Worm (Caenorhabditis elegans) whole organism, young adult: Measurements from ENCODE around the gene pgm-1.
A peak's percentile ranks its signal among the peaks of the same experiment; 100 is the strongest.
"Not testable (repeated sequence)": the region's sequence is repeated elsewhere in the genome, so short reads cannot be mapped to it uniquely, and the experiment has no call there.

Source experiments
- B0336.3 ChIP-seq: fragments of 200-800 bp; sonication (Bioruptor generic); IDR thresholded peaks from 2 replicates; pipeline ENCODE4 v1.3.6; 2022; ENCODE audit warnings: missing genetic modification characterization, missing compliant biosample characterization
- F22D6.2 ChIP-seq: sonication (generic microtip); optimal IDR thresholded peaks from 2 replicates; lab custom pipeline; 2016; ENCODE audit warnings: mild to moderate bottlenecking, missing genetic modification characterization, missing compliant biosample characterization
- F23B12.7 ChIP-seq: sonication (generic microtip); optimal IDR thresholded peaks from 2 replicates; lab custom pipeline; 2017; ENCODE audit warnings: missing genetic modification characterization, mild to moderate bottlenecking, missing compliant biosample characterization, antibody characterized with exemption, moderate library complexity; ENCODE audit not compliant: insufficient read depth
- F33H1.4 ChIP-seq: fragments of 200-800 bp; sonication (Bioruptor generic); IDR thresholded peaks from 2 replicates; pipeline ENCODE4 v1.3.6; 2022; ENCODE audit warnings: missing genetic modification reagents, missing genetic modification characterization, missing compliant biosample characterization
- F37B4.10 ChIP-seq: fragments of 200-800 bp; sonication (Bioruptor generic); IDR thresholded peaks from 2 replicates; pipeline ENCODE4 v1.3.6; 2022; ENCODE audit warnings: missing genetic modification characterization, missing compliant biosample characterization
- F39B2.1 ChIP-seq: fragments of 200-800 bp; sonication (Bioruptor generic); IDR thresholded peaks from 2 replicates; pipeline ENCODE4 v1.3.6; 2022; ENCODE audit warnings: missing genetic modification reagents, missing genetic modification characterization, missing compliant biosample characterization
- F52B5.7 ChIP-seq: sonication (generic microtip); optimal IDR thresholded peaks from 2 replicates; lab custom pipeline; 2016; ENCODE audit warnings: mild to moderate bottlenecking, missing genetic modification characterization, missing compliant biosample characterization
- F57A8.1 ChIP-seq: fragments of 200-800 bp; sonication (Bioruptor generic); optimal IDR thresholded peaks from 2 replicates; lab custom pipeline; 2018; ENCODE audit warnings: mild to moderate bottlenecking, missing genetic modification characterization, moderate library complexity, missing compliant biosample characterization
- Y53F4B.3 ChIP-seq: fragments of 200-800 bp; sonication (Bioruptor generic); IDR thresholded peaks from 2 replicates; pipeline ENCODE4 v1.3.6; 2022; ENCODE audit warnings: missing genetic modification reagents, missing genetic modification characterization, missing compliant biosample characterization
- Y53G8AR.9 ChIP-seq: fragments of 200-800 bp; sonication (Bioruptor generic); conservative IDR thresholded peaks from 2 replicates; pipeline ENCODE4 v1.3.6; 2022; ENCODE audit warnings: missing genetic modification reagents, missing genetic modification characterization, missing compliant biosample characterization
- ZK185.1 ChIP-seq: sonication (generic microtip); optimal IDR thresholded peaks from 2 replicates; lab custom pipeline; 2016; ENCODE audit warnings: mild to moderate bottlenecking, missing genetic modification characterization, missing compliant biosample characterization; ENCODE audit not compliant: poor library complexity, severe bottlenecking
- atf-7 ChIP-seq: sonication (generic microtip); optimal IDR thresholded peaks from 2 replicates; lab custom pipeline; 2017; ENCODE audit warnings: mild to moderate bottlenecking, missing genetic modification characterization, missing compliant biosample characterization
- attf-3 ChIP-seq: fragments of 200-800 bp; sonication (Bioruptor generic); conservative IDR thresholded peaks from 2 replicates; pipeline ENCODE4 v1.3.6; 2022; ENCODE audit warnings: missing genetic modification reagents, missing genetic modification characterization, missing compliant biosample characterization
- cebp-1 ChIP-seq, 2 experiments: fragments of 200-800 bp in 1 of 2; sonication (Bioruptor generic) in 1 of 2; sonication (generic microtip) in 1 of 2; IDR thresholded peaks in 1 of 2; optimal IDR thresholded peaks in 1 of 2; 2 replicates each; pipeline versions ENCODE4 v1.3.6 to Lab custom; 2017 to 2022; ENCODE audit warnings: missing compliant biosample characterization in 2 of 2, missing genetic modification characterization in 2 of 2, mild to moderate bottlenecking in 1 of 2, missing genetic modification reagents in 1 of 2, moderate library complexity in 1 of 2
- cebp-2 ChIP-seq: fragments of 200-800 bp; sonication (Bioruptor generic); IDR thresholded peaks from 2 replicates; pipeline ENCODE4 v1.3.6; 2022; ENCODE audit warnings: missing genetic modification characterization, missing compliant biosample characterization
- ceh-40 ChIP-seq: fragments of 200-800 bp; sonication (Bioruptor generic); IDR thresholded peaks from 2 replicates; pipeline ENCODE4 v1.3.6; 2022; ENCODE audit warnings: missing genetic modification characterization, missing compliant biosample characterization
- ceh-79 ChIP-seq: sonication (generic microtip); optimal IDR thresholded peaks from 2 replicates; lab custom pipeline; 2017; ENCODE audit warnings: mild to moderate bottlenecking, missing genetic modification characterization, missing compliant biosample characterization
- efl-1 ChIP-seq: fragments of 150-350 bp; optimal IDR thresholded peaks from 2 replicates; lab custom pipeline; 2014; ENCODE audit warnings: missing biosample characterization, missing genetic modification reagents, missing genetic modification characterization
- egl-44 ChIP-seq: fragments of 200-800 bp; sonication (Bioruptor generic); IDR thresholded peaks from 2 replicates; pipeline ENCODE4 v1.3.6; 2022; ENCODE audit warnings: missing genetic modification reagents, missing genetic modification characterization, missing compliant biosample characterization
- ekl-4 ChIP-seq: fragments of 200-800 bp; sonication (Bioruptor generic); IDR thresholded peaks from 2 replicates; pipeline ENCODE4 v1.3.6; 2022; ENCODE audit warnings: missing genetic modification reagents, missing genetic modification characterization, missing compliant biosample characterization
- hsf-1 ChIP-seq: fragments of 200-800 bp; sonication (Bioruptor generic); IDR thresholded peaks from 2 replicates; pipeline ENCODE4 v1.3.6; 2022; ENCODE audit warnings: missing genetic modification reagents, missing genetic modification characterization, missing compliant biosample characterization
- lin-35 ChIP-seq, 3 experiments: fragments of 150-350 bp in 2 of 3; sonication (generic microtip) in 1 of 3; optimal IDR thresholded peaks; 2 replicates each; lab custom pipeline; 2014 to 2018; ENCODE audit warnings: missing biosample characterization in 3 of 3, missing genetic modification characterization in 3 of 3, missing genetic modification reagents in 3 of 3
- lin-40 ChIP-seq: sonication (generic microtip); optimal IDR thresholded peaks from 2 replicates; lab custom pipeline; 2016; ENCODE audit warnings: missing genetic modification characterization, mild to moderate bottlenecking, missing compliant biosample characterization, missing genotype, missing genetic modification reagents
- lin-54 ChIP-seq: fragments of 200-800 bp; sonication (Bioruptor generic); optimal IDR thresholded peaks from 2 replicates; lab custom pipeline; 2018; ENCODE audit warnings: mild to moderate bottlenecking, missing genetic modification characterization, missing compliant biosample characterization
- madf-10 ChIP-seq: sonication (generic microtip); optimal IDR thresholded peaks from 2 replicates; lab custom pipeline; 2016; ENCODE audit warnings: mild to moderate bottlenecking, missing genetic modification characterization, missing compliant biosample characterization
- madf-3 ChIP-seq: fragments of 200-800 bp; sonication (Bioruptor generic); IDR thresholded peaks from 2 replicates; pipeline ENCODE4 v1.3.6; 2022; ENCODE audit warnings: missing genetic modification reagents, missing genetic modification characterization, missing compliant biosample characterization
- mes-4 ChIP-seq: sonication (generic microtip); optimal IDR thresholded peaks from 2 replicates; lab custom pipeline; 2016; ENCODE audit warnings: missing genotype, missing genetic modification characterization, missing compliant biosample characterization
- nfyb-1 ChIP-seq: fragments of 200-800 bp; sonication (Bioruptor generic); IDR thresholded peaks from 2 replicates; pipeline ENCODE4 v1.3.6; 2022; ENCODE audit warnings: missing genetic modification reagents, missing genetic modification characterization, missing compliant biosample characterization
- nhr-120 ChIP-seq: fragments of 200-800 bp; sonication (Bioruptor generic); IDR thresholded peaks from 2 replicates; pipeline ENCODE4 v1.3.6; 2022; ENCODE audit warnings: missing genetic modification characterization, missing compliant biosample characterization
- nhr-80 ChIP-seq: sonication (generic microtip); optimal IDR thresholded peaks from 2 replicates; lab custom pipeline; 2016; ENCODE audit warnings: missing genetic modification characterization, missing compliant biosample characterization
- nhr-90 ChIP-seq: sonication (generic microtip); optimal IDR thresholded peaks from 2 replicates; lab custom pipeline; 2016; ENCODE audit warnings: missing genotype, mild to moderate bottlenecking, missing genetic modification characterization, missing compliant biosample characterization
- pha-4 ChIP-seq: fragments of 150-350 bp; sonication (generic microtip); optimal IDR thresholded peaks from 2 replicates; lab custom pipeline; 2014; ENCODE audit warnings: missing biosample characterization, missing genetic modification reagents, missing genetic modification characterization
- repo-1 ChIP-seq: sonication (generic microtip); optimal IDR thresholded peaks from 2 replicates; lab custom pipeline; 2017; ENCODE audit warnings: mild to moderate bottlenecking, missing genetic modification characterization, missing compliant biosample characterization
- snpc-1.3 ChIP-seq: sonication (generic microtip); optimal IDR thresholded peaks from 2 replicates; lab custom pipeline; 2017; ENCODE audit warnings: missing genetic modification characterization, mild to moderate bottlenecking, missing compliant biosample characterization, antibody characterized with exemption, moderate library complexity, missing genotype, missing genetic modification reagents; ENCODE audit not compliant: insufficient read depth
- snpc-4 ChIP-seq, 5 experiments: fragments of 150-350 bp in 1 of 5; sonication (generic microtip) in 4 of 5; optimal IDR thresholded peaks; 2 replicates each; lab custom pipeline; 2014 to 2018; ENCODE audit warnings: missing genetic modification characterization in 5 of 5, missing biosample characterization in 3 of 5, antibody characterized with exemption in 2 of 5, mild to moderate bottlenecking in 2 of 5, missing compliant biosample characterization in 2 of 5, missing genotype in 2 of 5, moderate library complexity in 2 of 5, missing genetic modification reagents in 1 of 5
- tbp1 ChIP-seq: fragments of 200-800 bp; sonication (Bioruptor generic); optimal IDR thresholded peaks from 2 replicates; lab custom pipeline; 2018; ENCODE audit warnings: mild to moderate bottlenecking, missing genetic modification characterization, missing compliant biosample characterization
- unc-62 ChIP-seq: fragments of 150-350 bp; optimal IDR thresholded peaks from 2 replicates; lab custom pipeline; 2014; ENCODE audit warnings: missing biosample characterization, missing genetic modification reagents, missing genetic modification characterization
- ztf-26 ChIP-seq: sonication (generic microtip); optimal IDR thresholded peaks from 2 replicates; lab custom pipeline; 2017; ENCODE audit warnings: missing genetic modification characterization, missing compliant biosample characterization

Gene pgm-1

DNA sequence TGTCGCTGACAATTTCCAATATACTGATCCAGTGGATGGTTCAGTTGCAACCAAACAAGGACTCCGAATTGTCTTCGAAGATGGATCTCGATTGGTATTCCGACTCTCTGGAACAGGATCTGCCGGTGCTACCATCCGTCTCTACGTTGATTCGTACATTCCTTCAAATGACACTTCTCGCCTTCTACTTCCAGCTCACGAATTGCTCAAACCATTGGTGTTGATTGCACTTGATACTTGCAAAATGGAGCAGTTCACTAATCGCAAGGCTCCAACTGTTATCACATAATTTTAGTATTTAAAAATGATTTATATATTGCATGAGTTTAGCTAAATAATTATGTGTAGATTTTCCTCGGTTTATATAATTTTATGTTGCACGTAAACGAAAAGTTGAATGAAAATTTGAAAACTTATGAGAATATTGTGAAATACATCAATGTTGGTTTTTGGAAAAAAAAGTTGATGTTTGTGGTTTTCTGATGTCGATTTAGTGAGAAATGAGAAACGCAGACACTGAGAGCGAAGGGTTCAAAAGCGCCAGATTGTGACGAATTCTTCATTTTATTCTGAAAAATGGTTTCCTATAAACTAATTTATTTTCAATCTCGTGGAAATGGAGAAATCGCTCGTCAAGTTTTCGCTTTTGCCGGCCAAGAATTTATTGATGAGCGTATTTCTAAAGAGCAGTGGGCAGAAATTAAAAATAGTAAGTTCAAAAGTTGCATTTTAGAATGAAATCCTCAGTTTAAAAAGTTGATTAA, 2.0 kb downstream of the pgm-1 start, which contains the start of gene gst-9 (continued):
- TF ChIP-seq B0336.3 (GFP tag; lab: Robert Waterston, UW) = peak; percentile 69
- peak; percentile 51 for TF ChIP-seq F52B5.7 (tag; lab: Kevin White, UChicago)
- peak; percentile 40 for TF ChIP-seq nhr-80 (tag; lab: Kevin White, UChicago)
- peak; percentile 64 for TF ChIP-seq atf-7 (tag; lab: Kevin White, UChicago)
- no peak for TF ChIP-seq egl-44
- no peak for TF ChIP-seq F33H1.4
- TF ChIP-seq lin-54 (GFP tag; lab: Kevin White, UChicago) = peak; percentile 53
- TF ChIP-seq pha-4 (tag; lab: Kevin White, UChicago) = no peak
- TF ChIP-seq ekl-4 (GFP tag; lab: Robert Waterston, UW) = peak; percentile 71; the same call in 1 of the 2 replicates
- no peak for TF ChIP-seq F23B12.7 (tag; lab: Kevin White, UChicago)
- TF ChIP-seq madf-3 (GFP tag; lab: Robert Waterston, UW) = peak; percentile 44; the same call in 1 of the 2 replicates
- 0 out of 2 replicates have a peak, but pooled peaks have one; percentile 13 for TF ChIP-seq ceh-40 (GFP tag; lab: Robert Waterston, UW)

DNA sequence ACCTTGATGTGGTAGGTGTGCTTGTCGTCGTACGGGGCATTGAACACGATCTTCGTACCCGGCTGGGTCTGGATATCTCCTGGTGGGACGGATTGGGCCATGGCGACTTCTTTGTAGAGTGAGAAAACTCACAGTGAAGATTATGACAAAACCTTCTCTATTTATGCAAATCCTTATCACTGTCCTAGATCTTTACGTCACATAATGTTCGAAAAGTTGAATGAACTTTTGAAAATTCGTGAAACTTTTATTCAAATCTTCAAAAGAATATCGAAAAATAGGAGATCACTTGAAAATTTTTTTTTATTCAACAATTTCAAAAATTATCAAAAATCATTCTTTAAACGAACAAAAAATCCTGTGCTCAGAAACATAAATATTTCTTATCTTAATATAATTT, 3.4 kb downstream of the pgm-1 start, which contains the start of gene msp-33:
TSS of gene msp-33 (minus strand) at position 101 of the 400 bp plus-strand sequence.
- TF ChIP-seq nhr-120 (GFP tag; lab: Robert Waterston, UW) = 0 out of 2 replicates have a peak, but pooled peaks have one; percentile 66
- TF ChIP-seq Y53F4B.3 (GFP tag; lab: Robert Waterston, UW) = no peak
- no peak for TF ChIP-seq snpc-4 (GFP tag; optimal IDR thresholded peaks at IDR 0.05; lab: Kevin White, UChicago)
- TF ChIP-seq snpc-4 (tag; optimal IDR thresholded peaks at IDR 0.05; lab: Kevin White, UChicago) = no peak
- TF ChIP-seq snpc-1.3 (tag; lab: Kevin White, UChicago) = no peak
- TF ChIP-seq F57A8.1 = no peak
- no peak for TF ChIP-seq pha-4 (tag; lab: Kevin White, UChicago)

- TF ChIP-seq snpc-4 (GFP tag; optimal IDR thresholded peaks at IDR 0.05; lab: Kevin White, UChicago); snpc-4 (tag; optimal IDR thresholded peaks at IDR 0.05; lab: Kevin White, UChicago); attf-3; mes-4 (tag; lab: Kevin White, UChicago): not testable (repeated sequence)
Measured at ce11 chrII:4898529-4898928, 9.3 kb downstream of the pgm-1 start, which contains the start of gene msp-32. Gene msp-32 (plus strand): TSS chrII:4898829.

ce11 chrII:4902035-4902434, 12.8 kb downstream of the pgm-1 start, which contains the start of gene R05F9.9:
Gene R05F9.9 (minus strand): TSS chrII:4902100.
- TF ChIP-seq lin-35 (GFP tag; optimal IDR thresholded peaks at IDR 0.05; lab: Kevin White, UChicago) (peak in 1 of 3 experiments; percentile 58), ekl-4 (GFP tag; lab: Robert Waterston, UW) (peak; percentile 50), tbp1 (GFP tag; lab: Kevin White, UChicago) (peak; percentile 43), lin-54 (GFP tag; lab: Kevin White, UChicago) (peak; percentile 59), F22D6.2 (tag; lab: Kevin White, UChicago) (no peak), Y53G8AR.9 (GFP tag; lab: Robert Waterston, UW) (peak; percentile 86), ceh-79 (tag; lab: Kevin White, UChicago) (peak; percentile 12), nhr-90 (tag; lab: Kevin White, UChicago) (peak; percentile 10), madf-10 (peak; percentile 21), ZK185.1 (tag; lab: Kevin White, UChicago) (peak; percentile 37), F37B4.10 (GFP tag; lab: Robert Waterston, UW) (no peak), ztf-26 (peak; percentile 37), hsf-1 (GFP tag; lab: Robert Waterston, UW) (peak; percentile 66), efl-1 (GFP tag; lab: Kevin White, UChicago) (peak; percentile 39), cebp-2 (GFP tag; lab: Robert Waterston, UW) (no peak), nfyb-1 (peak; percentile 52), nhr-80 (tag; lab: Kevin White, UChicago) (peak; percentile 17), F39B2.1 (GFP tag; lab: Robert Waterston, UW) (0 out of 2 replicates have a peak, but pooled peaks have one; percentile 15), snpc-1.3 (tag; lab: Kevin White, UChicago) (peak; percentile 8), unc-62 (GFP tag; lab: Kevin White, UChicago) (no peak), repo-1 (peak; percentile 56), F33H1.4 (peak; percentile 6; the same call in 1 of the 2 replicates), cebp-1 (GFP tag; IDR thresholded peaks at IDR 0.05; lab: Robert Waterston, UW) (no peak), cebp-1 (tag; optimal IDR thresholded peaks at IDR 0.05; lab: Kevin White, UChicago) (peak; percentile 57), ceh-40 (GFP tag; lab: Robert Waterston, UW) (no peak), lin-40 (tag; lab: Kevin White, UChicago) (peak; percentile 8), snpc-4 (GFP tag; optimal IDR thresholded peaks at IDR 0.05; lab: Kevin White, UChicago) (no peak), snpc-4 (tag; optimal IDR thresholded peaks at IDR 0.05; lab: Kevin White, UChicago) (peak in 2 of 4 experiments; percentile 23 to 50)
